Worm (Caenorhabditis elegans): Measurements from ENCODE around the gene str-238.
A peak's percentile ranks its signal among the peaks of the same experiment; 100 is the strongest.

The str-238 gene

ce11 chrV:772210-772609 lies 7.4 kb downstream of the str-238 start:
- TF ChIP-seq unc-62 (GFP tag; optimal IDR thresholded peaks at IDR 0.05 in 1 of 2) = peak in 1 of 2 experiments; percentile 91
- TF ChIP-seq unc-62 (tag; optimal IDR thresholded peaks at IDR 0.05) = no peak
- no peak for TF ChIP-seq arid-1 (GFP tag; conservative IDR thresholded peaks at IDR 0.05)
- TF ChIP-seq ceh-28 (tag; optimal IDR thresholded peaks at IDR 0.05) = no peak
- TF ChIP-seq nhr-41 (GFP tag; IDR thresholded peaks at IDR 0.05) = no peak

ce11 chrV:773256-773655 lies 8.4 kb downstream of the str-238 start, which contains the start of gene sti-1:
TSS of gene sti-1 (plus strand) at chrV:773518.
- TF ChIP-seq mep-1 (tag; optimal IDR thresholded peaks at IDR 0.05) (peak; percentile 80), F37D6.2 (tag; optimal IDR thresholded peaks at IDR 0.05) (peak; percentile 17), nhr-11 (tag; optimal IDR thresholded peaks at IDR 0.05) (peak; percentile 66), duxl-1 (tag; optimal IDR thresholded peaks at IDR 0.05; ENCODE audit: poor library complexity) (peak; percentile 81), tra-1 (GFP tag; IDR thresholded peaks at IDR 0.05) (0 out of 2 replicates have a peak, but pooled peaks have one; percentile 40), pqm-1 (tag; optimal IDR thresholded peaks at IDR 0.05) (no peak), ztf-7 (tag; optimal IDR thresholded peaks at IDR 0.05) (peak; percentile 79), hlh-11 (tag; optimal IDR thresholded peaks at IDR 0.05) (peak; percentile 60), vab-7 (GFP tag; IDR thresholded peaks at IDR 0.05) (no peak), ztf-11 (tag; optimal IDR thresholded peaks at IDR 0.05) (no peak), lir-3 (tag; optimal IDR thresholded peaks at IDR 0.05) (no peak), dve-1 (tag; optimal IDR thresholded peaks at IDR 0.05; ENCODE audit: insufficient read depth) (peak; percentile 81), ceh-20 (GFP tag; IDR thresholded peaks at IDR 0.05) (peak; percentile 55; the same call in 1 of the 2 replicates), daf-19 (GFP tag; conservative IDR thresholded peaks at IDR 0.05) (no peak), lin-13 (GFP tag; optimal IDR thresholded peaks at IDR 0.05) (peak; percentile 70), ceh-44 (GFP tag; IDR thresholded peaks at IDR 0.05) (no peak), lsy-2 (tag; optimal IDR thresholded peaks at IDR 0.05) (peak in 1 of 2 experiments; percentile 90), nhr-28 (tag; optimal IDR thresholded peaks at IDR 0.05) (peak; percentile 83), nhr-42 (GFP tag; IDR thresholded peaks at IDR 0.05) (peak; percentile 69; the same call in 1 of the 2 replicates), madf-5 (GFP tag; IDR thresholded peaks at IDR 0.05) (no peak), spr-1 (tag; optimal IDR thresholded peaks at IDR 0.05) (peak; percentile 15), T20F7.1 (GFP tag; optimal IDR thresholded peaks at IDR 0.05) (no peak), unc-62 (GFP tag; optimal IDR thresholded peaks at IDR 0.05 in 1 of 2) (no peak), unc-62 (tag; optimal IDR thresholded peaks at IDR 0.05) (no peak), hmg-1.1 (GFP tag; IDR thresholded peaks at IDR 0.05) (peak; percentile 72), lin-15B (tag; optimal IDR thresholded peaks at IDR 0.05) (peak; percentile 51), F49E8.2 (tag; optimal IDR thresholded peaks at IDR 0.05; ENCODE audit: borderline replicate concordance) (peak; percentile 26), T26A8.4 (GFP tag; IDR thresholded peaks at IDR 0.05) (peak; percentile 55; the same call in 1 of the 2 replicates), daf-16 (GFP tag; optimal IDR thresholded peaks at IDR 0.05) (no peak), daf-16 (tag; optimal IDR thresholded peaks at IDR 0.05) (peak; percentile 20), Y5F2A.4 (GFP tag; optimal IDR thresholded peaks at IDR 0.05) (no peak), nhr-6 (tag; optimal IDR thresholded peaks at IDR 0.05) (peak; percentile 67), nhr-102 (tag; optimal IDR thresholded peaks at IDR 0.05) (peak; percentile 60), lin-39 (tag; optimal IDR thresholded peaks at IDR 0.05) (no peak), zfp-3 (GFP tag; conservative IDR thresholded peaks at IDR 0.05) (0 out of 2 replicates have a peak, but pooled peaks have one; percentile 47), nhr-237 (tag; optimal IDR thresholded peaks at IDR 0.05) (no peak), nhr-25 (tag; optimal IDR thresholded peaks at IDR 0.05; ENCODE audit: borderline replicate concordance, insufficient read depth) (peak; percentile 69), zip-2 (tag; optimal IDR thresholded peaks at IDR 0.05) (no peak), dmd-6 (GFP tag; IDR thresholded peaks at IDR 0.05) (peak; percentile 30; the same call in 1 of the 2 replicates), snpc-4 (tag; optimal IDR thresholded peaks at IDR 0.05) (no peak), ceh-62 (tag; optimal IDR thresholded peaks at IDR 0.05) (no peak), egl-43 (GFP tag; IDR thresholded peaks at IDR 0.05) (no peak), nhr-77 (tag; optimal IDR thresholded peaks at IDR 0.05) (peak; percentile 95), jun-1 (tag; optimal IDR thresholded peaks at IDR 0.05) (peak; percentile 32), snpc-1.2 (GFP tag; IDR thresholded peaks at IDR 0.05) (no peak), dmd-8 (GFP tag; IDR thresholded peaks at IDR 0.05) (no peak), mes-2 (tag; optimal IDR thresholded peaks at IDR 0.05; ENCODE audit: poor library complexity, severe bottlenecking) (peak; percentile 89)
